Worm (Caenorhabditis elegans): ENCODE data around the gene comt-5.

comt-5 gene

ce11 chrV:2022374-2022773 is 31.0 kb downstream of the comt-5 start, which contains the start of gene F59A7.5:
TSS of gene F59A7.5 (plus strand) at chrV:2022674.
- TF ChIP-seq egl-27 (tag; optimal IDR thresholded peaks at IDR 0.05) (no peak), sma-9 (GFP tag; optimal IDR thresholded peaks at IDR 0.05) (no peak), sma-9 (tag; optimal IDR thresholded peaks at IDR 0.05) (no peak), unc-62 (GFP tag; optimal IDR thresholded peaks at IDR 0.05) (no peak), Y55F3AM.14 (GFP tag; optimal IDR thresholded peaks at IDR 0.05) (no peak), ztf-11 (tag; optimal IDR thresholded peaks at IDR 0.05) (no peak), nhr-77 (tag; optimal IDR thresholded peaks at IDR 0.05) (no peak), ceh-16 (tag; optimal IDR thresholded peaks at IDR 0.05) (no peak), nhr-23 (tag; optimal IDR thresholded peaks at IDR 0.05) (no peak), fos-1 (tag; optimal IDR thresholded peaks at IDR 0.05) (no peak), nhr-6 (tag; optimal IDR thresholded peaks at IDR 0.05) (no peak), unc-55 (GFP tag; optimal IDR thresholded peaks at IDR 0.05) (no peak), lin-11 (tag; optimal IDR thresholded peaks at IDR 0.05) (no peak), alr-1 (tag; optimal IDR thresholded peaks at IDR 0.05) (no peak), sma-3 (GFP tag; optimal IDR thresholded peaks at IDR 0.05) (no peak), lin-39 (tag; optimal IDR thresholded peaks at IDR 0.05) (no peak), crh-2 (tag; optimal IDR thresholded peaks at IDR 0.05) (no peak), elt-1 (tag; optimal IDR thresholded peaks at IDR 0.05) (no peak)

- TF ChIP-seq nhr-77 (tag; optimal IDR thresholded peaks at IDR 0.05) (no peak), peb-1 (tag; optimal IDR thresholded peaks at IDR 0.05) (no peak), lin-13 (GFP tag; optimal IDR thresholded peaks at IDR 0.05) (no peak)
Observed at ce11 chrV:2021283-2021682, 32.1 kb downstream of the comt-5 start.

ce11 chrV:2018689-2019088 is 34.7 kb downstream of the comt-5 start, which contains the start of gene F59A7.14:
TSS of gene F59A7.14 (plus strand) at chrV:2018989.
- TF ChIP-seq Y55F3AM.14 (GFP tag; optimal IDR thresholded peaks at IDR 0.05) = no peak
- no peak for TF ChIP-seq blmp-1 (tag; optimal IDR thresholded peaks at IDR 0.05; ENCODE audit: insufficient read depth)
- no peak for TF ChIP-seq ztf-1 (GFP tag; conservative IDR thresholded peaks at IDR 0.05)
- TF ChIP-seq nhr-25 (tag; optimal IDR thresholded peaks at IDR 0.05) = no peak
- no peak for TF ChIP-seq nhr-11 (tag; optimal IDR thresholded peaks at IDR 0.05)
- TF ChIP-seq aly-2 (tag; optimal IDR thresholded peaks at IDR 0.05) = no peak
- no peak for TF ChIP-seq lsy-2 (tag; optimal IDR thresholded peaks at IDR 0.05)
- no peak for TF ChIP-seq nhr-129 (tag; optimal IDR thresholded peaks at IDR 0.05)
- TF ChIP-seq egl-27 (tag; optimal IDR thresholded peaks at IDR 0.05) = no peak
- TF ChIP-seq F13H6.1 (tag; optimal IDR thresholded peaks at IDR 0.05) = no peak
- no peak for TF ChIP-seq nhr-77 (tag; optimal IDR thresholded peaks at IDR 0.05)
- TF ChIP-seq snpc-4 (tag; optimal IDR thresholded peaks at IDR 0.05) = no peak
- no peak for TF ChIP-seq elt-1 (tag; optimal IDR thresholded peaks at IDR 0.05)
- TF ChIP-seq mdl-1 (tag; optimal IDR thresholded peaks at IDR 0.05) = no peak
- TF ChIP-seq unc-62 (GFP tag; optimal IDR thresholded peaks at IDR 0.05) = no peak
- TF ChIP-seq crh-2 (tag; optimal IDR thresholded peaks at IDR 0.05) = no peak
- TF ChIP-seq alr-1 (tag; optimal IDR thresholded peaks at IDR 0.05) = no peak
- no peak for TF ChIP-seq lin-13 (GFP tag; optimal IDR thresholded peaks at IDR 0.05)

- TF ChIP-seq nhr-23 (tag; optimal IDR thresholded peaks at IDR 0.05) = no peak
- TF ChIP-seq elt-1 (tag; optimal IDR thresholded peaks at IDR 0.05) = no peak
- no peak for TF ChIP-seq lin-11 (tag; optimal IDR thresholded peaks at IDR 0.05)
- TF ChIP-seq nhr-77 (tag; optimal IDR thresholded peaks at IDR 0.05) = no peak
- TF ChIP-seq ztf-4 (tag; optimal IDR thresholded peaks at IDR 0.05) = no peak
- no peak for TF ChIP-seq aly-2 (tag; optimal IDR thresholded peaks at IDR 0.05)
- TF ChIP-seq ztf-1 (GFP tag; conservative IDR thresholded peaks at IDR 0.05) = no peak
- TF ChIP-seq mdl-1 (tag; optimal IDR thresholded peaks at IDR 0.05) = no peak
- TF ChIP-seq nhr-21 (tag; optimal IDR thresholded peaks at IDR 0.05) = no peak
- no peak for TF ChIP-seq ama-1 (optimal IDR thresholded peaks at IDR 0.05)
- TF ChIP-seq lsy-2 (tag; optimal IDR thresholded peaks at IDR 0.05) = no peak
- no peak for TF ChIP-seq nhr-12 (tag; optimal IDR thresholded peaks at IDR 0.05)
- TF ChIP-seq nhr-237 (tag; optimal IDR thresholded peaks at IDR 0.05) = no peak
- no peak for TF ChIP-seq mbf-1 (tag; optimal IDR thresholded peaks at IDR 0.05)
- TF ChIP-seq R02D3.7 (tag; optimal IDR thresholded peaks at IDR 0.05) = no peak
- TF ChIP-seq skn-1 (tag; optimal IDR thresholded peaks at IDR 0.05) = no peak
- TF ChIP-seq ceh-82 (tag; optimal IDR thresholded peaks at IDR 0.05) = no peak
- TF ChIP-seq ztf-11 (tag; optimal IDR thresholded peaks at IDR 0.05) = no peak
- no peak for TF ChIP-seq unc-55 (GFP tag; optimal IDR thresholded peaks at IDR 0.05)
Observed at ce11 chrV:2016428-2016827, 37.0 kb downstream of the comt-5 start, which contains the start of gene F59A7.2. TSS of gene F59A7.2 (minus strand) at chrV:2016528.
